Fruit fly (Drosophila melanogaster): ENCODE measurements around the gene ssp2.
A peak's percentile ranks its signal among the peaks of the same experiment; 100 is the strongest.

The ssp2 gene

dm6 chr3L:13919794-13920631 is 45.0 kb upstream of the ssp2 start (continued):
- TF ChIP-seq CG1647 (GFP tag; optimal IDR thresholded peaks at IDR 0.05) (peak; percentile 60), Fer1 (GFP tag; optimal IDR thresholded peaks at IDR 0.05) (peak; percentile 92), B-H2 (GFP tag; optimal IDR thresholded peaks at IDR 0.05) (peak; percentile 55), ATbp (GFP tag; optimal IDR thresholded peaks at IDR 0.05) (peak; percentile 82), C15 (GFP tag; IDR thresholded peaks at IDR 0.05) (peak; percentile 67; the same call in 1 of the 3 replicates), CG4360 (GFP tag; IDR thresholded peaks at IDR 0.05) (peak; percentile 49), Med (GFP tag) (peak; percentile 96), Gsc (GFP tag; IDR thresholded peaks at IDR 0.05) (peak; percentile 44), CG5245 (GFP tag; optimal IDR thresholded peaks at IDR 0.05) (peak; percentile 86), H2.0 (GFP tag; IDR thresholded peaks at IDR 0.05) (peak; percentile 71), unpg (GFP tag; optimal IDR thresholded peaks at IDR 0.05) (peak; percentile 86), Ets65A (GFP tag) (peak; percentile 98), lov (optimal IDR thresholded peaks at IDR 0.05) (no peak), lov (GFP tag; IDR thresholded peaks at IDR 0.05) (no peak), dan (GFP tag; IDR thresholded peaks at IDR 0.05) (no peak), CG14860 (GFP tag; IDR thresholded peaks at IDR 0.05; ENCODE audit: partially characterized antibody) (0 out of 3 replicates have a peak, but pooled peaks have one; percentile 8), trh (GFP tag; optimal IDR thresholded peaks at IDR 0.05) (peak; percentile 82), Awh (GFP tag; IDR thresholded peaks at IDR 0.05) (peak; percentile 48; the same call in 1 of the 2 replicates), Ets97D (GFP tag; optimal IDR thresholded peaks at IDR 0.05) (no peak), CG2678 (tag; optimal IDR thresholded peaks at IDR 0.05) (peak; percentile 97), CG42726 (GFP tag; IDR thresholded peaks at IDR 0.05; ENCODE audit: partially characterized antibody) (peak; percentile 58; the same call in 1 of the 2 replicates), CG31388 (GFP tag; optimal IDR thresholded peaks at IDR 0.05) (peak; percentile 72), gem (tag; optimal IDR thresholded peaks at IDR 0.05) (peak; percentile 97), Ada2b (GFP tag; IDR thresholded peaks at IDR 0.05) (peak; percentile 78), CG11093 (GFP tag; IDR thresholded peaks at IDR 0.05) (peak; percentile 55; the same call in 1 of the 3 replicates), Hr39 (optimal IDR thresholded peaks at IDR 0.05) (no peak), CG31441 (GFP tag; IDR thresholded peaks at IDR 0.05) (peak; percentile 94), zen (tag; optimal IDR thresholded peaks at IDR 0.05) (peak; percentile 86), rib (GFP tag; IDR thresholded peaks at IDR 0.05) (no peak), Bdp1 (GFP tag; optimal IDR thresholded peaks at IDR 0.05) (peak; percentile 74), Lpt (GFP tag; optimal IDR thresholded peaks at IDR 0.05) (no peak), CG3726 (GFP tag; IDR thresholded peaks at IDR 0.05) (peak; percentile 74; the same call in 2 of the 3 replicates), stwl (tag; optimal IDR thresholded peaks at IDR 0.05) (peak; percentile 20), CG3163 (GFP tag; optimal IDR thresholded peaks at IDR 0.05) (peak; percentile 75), CG17186 (GFP tag; optimal IDR thresholded peaks at IDR 0.05) (peak; percentile 32), CG16863 (GFP tag; optimal IDR thresholded peaks at IDR 0.05) (peak; percentile 90), NFAT (GFP tag; IDR thresholded peaks at IDR 0.05) (peak; percentile 73; the same call in 1 of the 2 replicates), tup (GFP tag; optimal IDR thresholded peaks at IDR 0.05) (peak; percentile 63), CG10209 (GFP tag; optimal IDR thresholded peaks at IDR 0.05) (peak; percentile 92), Chrac-16 (GFP tag; optimal IDR thresholded peaks at IDR 0.05) (peak; percentile 90), CG4730 (GFP tag; IDR thresholded peaks at IDR 0.05) (peak; percentile 73), abd-A (tag; optimal IDR thresholded peaks at IDR 0.05) (no peak), ewg (GFP tag; optimal IDR thresholded peaks at IDR 0.05) (peak; percentile 83), CG3838 (GFP tag; optimal IDR thresholded peaks at IDR 0.05) (peak; percentile 86), zfh2 (GFP tag; optimal IDR thresholded peaks at IDR 0.05) (peak; percentile 88), Hr3 (GFP tag; optimal IDR thresholded peaks at IDR 0.05) (peak; percentile 91), MESR4 (GFP tag; optimal IDR thresholded peaks at IDR 0.05) (no peak), Meics (GFP tag; optimal IDR thresholded peaks at IDR 0.05) (peak; percentile 95), da (GFP tag; optimal IDR thresholded peaks at IDR 0.05) (peak; percentile 54), CG12071 (GFP tag; optimal IDR thresholded peaks at IDR 0.05) (no peak)
